Fruit fly (Drosophila melanogaster) whole organism, embryonic: ENCODE measurements around the gene CG10301.

Source experiments
- CG10147 ChIP-seq: fragments of 200-800 bp; sonication (Bioruptor generic); optimal IDR thresholded peaks from 2 replicates; lab custom pipeline; 2019; ENCODE audit warnings: missing biosample characterization, mild to moderate bottlenecking, missing genetic modification characterization, moderate library complexity
- CG10979 ChIP-seq: fragments of 200-800 bp; sonication (Bioruptor generic); optimal IDR thresholded peaks from 2 replicates; lab custom pipeline; 2018; ENCODE audit warnings: missing biosample characterization, mild to moderate bottlenecking, missing genetic modification characterization, moderate library complexity
- CG12236 ChIP-seq: fragments of 200-800 bp; sonication (Bioruptor generic); optimal IDR thresholded peaks from 2 replicates; lab custom pipeline; 2016; ENCODE audit warnings: missing biosample characterization, missing genetic modification characterization
- CG13624 ChIP-seq: fragments of 200-800 bp; sonication (Bioruptor generic); optimal IDR thresholded peaks from 2 replicates; lab custom pipeline; 2016; ENCODE audit warnings: missing biosample characterization, missing genetic modification characterization
- CG1647 ChIP-seq: fragments of 200-800 bp; sonication (Bioruptor generic); optimal IDR thresholded peaks from 3 replicates; lab custom pipeline; 2016; ENCODE audit warnings: missing biosample characterization, missing genetic modification characterization
- CG31365 ChIP-seq: fragments of 200-800 bp; sonication (Bioruptor generic); optimal IDR thresholded peaks from 2 replicates; lab custom pipeline; 2018; ENCODE audit warnings: missing biosample characterization, mild to moderate bottlenecking, missing genetic modification characterization
- CG4424 ChIP-seq: fragments of 200-800 bp; sonication (Bioruptor generic); optimal IDR thresholded peaks from 3 replicates; lab custom pipeline; 2016; ENCODE audit warnings: missing biosample characterization, missing genetic modification characterization
- CG4617 ChIP-seq: fragments of 200-800 bp; sonication (Bioruptor generic); optimal IDR thresholded peaks from 3 replicates; lab custom pipeline; 2016; ENCODE audit warnings: missing biosample characterization, missing genetic modification characterization, borderline replicate concordance
- CG7372 ChIP-seq: fragments of 200-800 bp; sonication (Bioruptor generic); IDR thresholded peaks from 2 replicates; pipeline ENCODE4 v1.3.6; 2022; ENCODE audit warnings: missing biosample characterization, missing genetic modification characterization
- CG7745 ChIP-seq: fragments of 200-800 bp; sonication (Bioruptor generic); optimal IDR thresholded peaks from 2 replicates; lab custom pipeline; 2018; ENCODE audit warnings: missing biosample characterization, mild to moderate bottlenecking, missing genetic modification characterization, moderate library complexity
- CG7963 ChIP-seq: fragments of 200-800 bp; sonication (Bioruptor generic); IDR thresholded peaks from 3 replicates; pipeline ENCODE4 v1.3.6; 2022; ENCODE audit warnings: missing biosample characterization, missing genetic modification characterization; ENCODE audit not compliant: partially characterized antibody
- CG8089 ChIP-seq: fragments of 200-800 bp; sonication (Bioruptor generic); optimal IDR thresholded peaks from 3 replicates; lab custom pipeline; 2016; ENCODE audit warnings: missing biosample characterization, missing genetic modification characterization
- CG9727 ChIP-seq: fragments of 200-800 bp; sonication (Bioruptor generic); optimal IDR thresholded peaks from 3 replicates; lab custom pipeline; 2017; ENCODE audit warnings: missing biosample characterization, mild to moderate bottlenecking, missing genetic modification characterization
- Chrac-16 ChIP-seq: fragments of 200-800 bp; sonication (Bioruptor generic); optimal IDR thresholded peaks from 3 replicates; lab custom pipeline; 2016; ENCODE audit warnings: missing biosample characterization, missing genetic modification characterization
- Doc3 ChIP-seq: fragments of 200-800 bp; sonication (Bioruptor generic); IDR thresholded peaks from 3 replicates; pipeline ENCODE4 v1.3.6; 2022; ENCODE audit warnings: missing biosample characterization, missing genetic modification characterization; ENCODE audit not compliant: partially characterized antibody
- Fer1 ChIP-seq: fragments of 200-800 bp; sonication (Bioruptor generic); optimal IDR thresholded peaks from 2 replicates; lab custom pipeline; 2017; ENCODE audit warnings: missing biosample characterization, mild to moderate bottlenecking, missing genetic modification characterization
- Gsc ChIP-seq: fragments of 200-800 bp; sonication (Bioruptor generic); IDR thresholded peaks from 2 replicates; pipeline ENCODE4 v1.3.6; 2022; ENCODE audit warnings: missing biosample characterization, missing genetic modification characterization
- Gug ChIP-seq: fragments of 200-800 bp; sonication (Bioruptor generic); IDR thresholded peaks from 4 replicates; pipeline ENCODE4 v1.3.6; 2022; ENCODE audit warnings: missing biosample characterization, missing genetic modification characterization
- HHEX ChIP-seq: fragments of 200-800 bp; sonication (Bioruptor generic); optimal IDR thresholded peaks from 3 replicates; lab custom pipeline; 2017; ENCODE audit warnings: missing biosample characterization, mild to moderate bottlenecking, missing genetic modification characterization, missing genetic modification reagents
- Hsf ChIP-seq: fragments of 200-800 bp; sonication (Bioruptor generic); optimal IDR thresholded peaks from 3 replicates; lab custom pipeline; 2016; ENCODE audit warnings: missing biosample characterization, missing genetic modification characterization
- Mes4 ChIP-seq: fragments of 200-800 bp; sonication (Bioruptor generic); optimal IDR thresholded peaks from 2 replicates; lab custom pipeline; 2016; ENCODE audit warnings: missing biosample characterization, missing genetic modification characterization
- Oaz ChIP-seq: fragments of 200-800 bp; sonication (Bioruptor generic); IDR thresholded peaks from 2 replicates; pipeline ENCODE4 v1.3.6; 2022; ENCODE audit warnings: missing biosample characterization, missing genetic modification characterization
- Rfx ChIP-seq: fragments of 200-800 bp; sonication (Bioruptor generic); IDR thresholded peaks from 2 replicates; pipeline ENCODE4 v1.3.6; 2022; ENCODE audit warnings: missing biosample characterization, missing genetic modification characterization
- Scr ChIP-seq: fragments of 200-800 bp; sonication (Bioruptor generic); IDR thresholded peaks from 2 replicates; pipeline ENCODE4 v1.3.6; 2022; ENCODE audit warnings: missing biosample characterization, missing genetic modification characterization; ENCODE audit not compliant: partially characterized antibody
- Six4 ChIP-seq: fragments of 200-800 bp; sonication (Bioruptor generic); optimal IDR thresholded peaks from 2 replicates; lab custom pipeline; 2016; ENCODE audit warnings: missing biosample characterization, missing genetic modification characterization
- Sox102F ChIP-seq: fragments of 200-800 bp; sonication (Bioruptor generic); optimal IDR thresholded peaks from 2 replicates; lab custom pipeline; 2018; ENCODE audit warnings: missing biosample characterization, mild to moderate bottlenecking, missing genetic modification characterization, moderate library complexity
- aop ChIP-seq: fragments of 200-800 bp; sonication (Bioruptor generic); IDR thresholded peaks from 2 replicates; pipeline ENCODE4 v1.3.6; 2022; ENCODE audit warnings: missing biosample characterization, missing genetic modification characterization
- cas ChIP-seq: fragments of 200-800 bp; sonication (Bioruptor generic); IDR thresholded peaks from 2 replicates; pipeline ENCODE4 v1.3.6; 2022; ENCODE audit warnings: missing biosample characterization, missing genetic modification characterization
- crp ChIP-seq, 2 experiments: fragments of 200-800 bp; sonication (Bioruptor generic); optimal IDR thresholded peaks; 2 replicates in 1 of 2; 3 replicates in 1 of 2; lab custom pipeline; 2017; ENCODE audit warnings: missing biosample characterization in 2 of 2, missing genetic modification characterization in 2 of 2, mild to moderate bottlenecking in 1 of 2, moderate library complexity in 1 of 2
- en ChIP-seq: fragments of 200-800 bp; sonication (Bioruptor generic); optimal IDR thresholded peaks from 2 replicates; lab custom pipeline; 2016; ENCODE audit warnings: missing biosample characterization, missing genetic modification characterization
- gce ChIP-seq: fragments of 200-800 bp; sonication (Bioruptor generic); IDR thresholded peaks from 3 replicates; pipeline ENCODE4 v1.3.6; 2022; ENCODE audit warnings: missing biosample characterization, missing genetic modification characterization
- gcm2 ChIP-seq: fragments of 200-800 bp; sonication (Bioruptor generic); optimal IDR thresholded peaks from 2 replicates; lab custom pipeline; 2016; ENCODE audit warnings: missing biosample characterization, missing genetic modification characterization
- gt ChIP-seq: fragments of 200-800 bp; sonication (Bioruptor generic); IDR thresholded peaks from 2 replicates; pipeline ENCODE4 v1.3.6; 2022; ENCODE audit warnings: missing biosample characterization, missing genetic modification characterization
- ken ChIP-seq: fragments of 200-800 bp; sonication (Bioruptor generic); IDR thresholded peaks from 3 replicates; pipeline ENCODE4 v1.3.6; 2022; ENCODE audit warnings: missing biosample characterization, missing genetic modification characterization
- mirr ChIP-seq: fragments of 200-800 bp; sonication (Bioruptor generic); optimal IDR thresholded peaks from 3 replicates; lab custom pipeline; 2018; ENCODE audit warnings: missing biosample characterization, mild to moderate bottlenecking, missing genetic modification characterization
- onecut ChIP-seq: fragments of 200-800 bp; sonication (Bioruptor generic); IDR thresholded peaks from 2 replicates; pipeline ENCODE4 v1.3.6; 2022; ENCODE audit warnings: missing biosample characterization, missing genetic modification characterization
- pfk ChIP-seq: fragments of 200-800 bp; sonication (Bioruptor generic); optimal IDR thresholded peaks from 2 replicates; lab custom pipeline; 2018; ENCODE audit warnings: missing biosample characterization, mild to moderate bottlenecking, missing genetic modification characterization, moderate library complexity
- pho ChIP-seq: fragments of 200-800 bp; sonication (Bioruptor generic); optimal IDR thresholded peaks from 2 replicates; lab custom pipeline; 2016; ENCODE audit warnings: missing biosample characterization, missing genetic modification characterization
- pita ChIP-seq: fragments of 200-800 bp; sonication (Bioruptor generic); optimal IDR thresholded peaks from 2 replicates; lab custom pipeline; 2017; ENCODE audit warnings: missing biosample characterization, mild to moderate bottlenecking, missing genetic modification characterization
- prd ChIP-seq, 3 experiments: fragments of >200 bp in 2 of 3; fragments of 200-800 bp in 1 of 3; sonication (Bioruptor generic) in 1 of 3; optimal IDR thresholded peaks in 2 of 3; IDR thresholded peaks in 1 of 3; 2 replicates in 2 of 3; 3 replicates in 1 of 3; pipeline versions ENCODE4 v1.3.6 to Lab custom; 2017 to 2022; ENCODE audit warnings: missing biosample characterization in 1 of 3, missing genetic modification characterization in 1 of 3
- ro ChIP-seq: fragments of 200-800 bp; sonication (Bioruptor generic); IDR thresholded peaks from 2 replicates; pipeline ENCODE4 v1.3.6; 2022; ENCODE audit warnings: missing biosample characterization, missing genetic modification characterization
- salm ChIP-seq: fragments of 200-800 bp; sonication (Bioruptor generic); optimal IDR thresholded peaks from 2 replicates; lab custom pipeline; 2018; ENCODE audit warnings: missing biosample characterization, mild to moderate bottlenecking, missing genetic modification characterization
- sd ChIP-seq: fragments of 200-800 bp; sonication (Bioruptor generic); optimal IDR thresholded peaks from 3 replicates; lab custom pipeline; 2018; ENCODE audit warnings: missing biosample characterization, mild to moderate bottlenecking, missing genetic modification characterization, moderate library complexity
- sisA ChIP-seq: fragments of 200-800 bp; sonication (Bioruptor generic); IDR thresholded peaks from 2 replicates; pipeline ENCODE4 v1.3.6; 2022; ENCODE audit warnings: missing biosample characterization, missing genetic modification characterization
- slbo ChIP-seq: fragments of 200-800 bp; sonication (Bioruptor generic); IDR thresholded peaks from 2 replicates; pipeline ENCODE4 v1.3.6; 2022; ENCODE audit warnings: missing biosample characterization, missing genetic modification characterization
- slp2 ChIP-seq: fragments of 200-800 bp; sonication (Bioruptor generic); optimal IDR thresholded peaks from 2 replicates; lab custom pipeline; 2016; ENCODE audit warnings: missing biosample characterization, missing genetic modification characterization
- tap ChIP-seq: fragments of 200-800 bp; optimal IDR thresholded peaks from 3 replicates; lab custom pipeline; 2019; ENCODE audit warnings: missing biosample characterization, mild to moderate bottlenecking, missing genetic modification characterization, moderate library complexity
- vvl ChIP-seq: fragments of 200-800 bp; sonication (Bioruptor generic); IDR thresholded peaks from 2 replicates; pipeline ENCODE4 v1.3.6; 2022; ENCODE audit warnings: missing biosample characterization, missing genetic modification characterization
- wek ChIP-seq: fragments of 200-800 bp; sonication (Bioruptor generic); optimal IDR thresholded peaks from 3 replicates; lab custom pipeline; 2018; ENCODE audit warnings: missing biosample characterization, mild to moderate bottlenecking, missing genetic modification characterization, moderate library complexity

The CG10301 gene

dm6 chr3R:23669401-23670216 is 40.3 kb upstream of the CG10301 start, which contains the start of gene CG31145 (continued):
- TF ChIP-seq gcm2 (GFP tag; lab: Kevin White, UChicago) = peak; percentile 100
- peak; percentile 100 for TF ChIP-seq CG13624 (GFP tag; lab: Kevin White, UChicago)
- TF ChIP-seq Six4 (GFP tag; lab: Kevin White, UChicago) = peak; percentile 99
- TF ChIP-seq CG10979 (tag; lab: Kevin White, UChicago) = peak; percentile 99
- peak; percentile 99 for TF ChIP-seq Chrac-16 (GFP tag; lab: Kevin White, UChicago)
- TF ChIP-seq crp (GFP tag; optimal IDR thresholded peaks at IDR 0.05; lab: Kevin White, UChicago) = peak; percentile 39 to 83
- TF ChIP-seq CG8089 (GFP tag; lab: Kevin White, UChicago) = peak; percentile 99
- peak; percentile 100 for TF ChIP-seq Fer1 (GFP tag; lab: Kevin White, UChicago)
- TF ChIP-seq Mes4 (GFP tag; lab: Kevin White, UChicago) = peak; percentile 99
- peak; percentile 92 for TF ChIP-seq CG31365 (tag; lab: Kevin White, UChicago)
- TF ChIP-seq Oaz (GFP tag; lab: Robert Waterston, UW) = peak; percentile 99
- peak; percentile 99 for TF ChIP-seq en (GFP tag; lab: Kevin White, UChicago)
- peak; percentile 97 for TF ChIP-seq onecut (GFP tag; lab: Robert Waterston, UW)
- TF ChIP-seq gce = peak; percentile 97
- peak; percentile 99 for TF ChIP-seq Rfx
- TF ChIP-seq aop (GFP tag; lab: Robert Waterston, UW) = peak; percentile 86
- peak; percentile 99 for TF ChIP-seq sisA
- TF ChIP-seq pfk = peak; percentile 47
- TF ChIP-seq vvl (GFP tag; lab: Robert Waterston, UW) = peak; percentile 99
- no peak for TF ChIP-seq Gsc (GFP tag; lab: Robert Waterston, UW)
- peak; percentile 93 for TF ChIP-seq wek (GFP tag; lab: Kevin White, UChicago)
- TF ChIP-seq slbo (GFP tag; lab: Robert Waterston, UW) = peak; percentile 99
- peak; percentile 97 for TF ChIP-seq gt (GFP tag; lab: Robert Waterston, UW)
- TF ChIP-seq mirr (GFP tag; lab: Kevin White, UChicago) = peak; percentile 97
- TF ChIP-seq pho = peak; percentile 100
- TF ChIP-seq Sox102F (GFP tag; lab: Kevin White, UChicago) = peak; percentile 100
- peak; percentile 98 for TF ChIP-seq Gug
- peak; percentile 99 for TF ChIP-seq CG9727 (GFP tag; lab: Kevin White, UChicago)
- TF ChIP-seq Doc3 = no peak
- peak; percentile 99 for TF ChIP-seq CG4617 (GFP tag; lab: Kevin White, UChicago)
- TF ChIP-seq ken = peak; percentile 99
- peak; percentile 99 for TF ChIP-seq CG1647
- TF ChIP-seq pita (GFP tag; lab: Kevin White, UChicago) = no peak
- peak; percentile 99 for TF ChIP-seq CG7372 (GFP tag; lab: Robert Waterston, UW)
- peak; percentile 97 for TF ChIP-seq ro (GFP tag; lab: Robert Waterston, UW)
- TF ChIP-seq CG4424 (GFP tag; lab: Kevin White, UChicago) = peak; percentile 100
- TF ChIP-seq Hsf (GFP tag; lab: Kevin White, UChicago) = peak; percentile 100
- peak; percentile 25 for TF ChIP-seq Scr (GFP tag; lab: Robert Waterston, UW)
- TF ChIP-seq HHEX (GFP tag; lab: Kevin White, UChicago) = peak; percentile 99
- TF ChIP-seq cas (GFP tag; lab: Robert Waterston, UW) = peak; percentile 96
- peak; percentile 99 for TF ChIP-seq tap
- no peak for TF ChIP-seq prd (optimal IDR thresholded peaks at IDR 0.05; lab: Kevin White, UChicago)
- peak; percentile 99 for TF ChIP-seq prd (GFP tag; IDR thresholded peaks at IDR 0.05; lab: Robert Waterston, UW)
- TF ChIP-seq CG7963 = 0 out of 3 replicates have a peak, but pooled peaks have one; percentile 47
- peak; percentile 99 for TF ChIP-seq CG10147 (GFP tag; lab: Kevin White, UChicago)
- TF ChIP-seq sd = peak; percentile 98
- TF ChIP-seq salm (tag; lab: Kevin White, UChicago) = peak; percentile 99
- peak; percentile 100 for TF ChIP-seq slp2 (GFP tag; lab: Kevin White, UChicago)
- TF ChIP-seq CG12236 = peak; percentile 99
- peak; percentile 37 for TF ChIP-seq CG7745
